Fruit fly (Drosophila melanogaster) whole organism, embryonic: ENCODE data around the gene CG10584.

Source experiments
- Asciz ChIP-seq: fragments of 200-800 bp; sonication (Bioruptor generic); optimal IDR thresholded peaks from 2 replicates; lab custom pipeline; 2017; ENCODE audit warnings: missing biosample characterization, mild to moderate bottlenecking, missing genetic modification characterization, missing genetic modification reagents
- Blimp-1 ChIP-seq: fragments of 200-800 bp; sonication (Bioruptor generic); optimal IDR thresholded peaks from 3 replicates; lab custom pipeline; 2018; ENCODE audit warnings: missing biosample characterization, missing genetic modification characterization, mild to moderate bottlenecking, moderate library complexity, missing genetic modification reagents
- CG11085 ChIP-seq: fragments of 200-800 bp; sonication (Bioruptor generic); IDR thresholded peaks from 2 replicates; pipeline ENCODE4 v1.3.6; 2022; ENCODE audit warnings: missing biosample characterization, missing genetic modification characterization
- CG11093 ChIP-seq: fragments of 200-800 bp; sonication (Bioruptor generic); IDR thresholded peaks from 3 replicates; pipeline ENCODE4 v1.3.6; 2022; ENCODE audit warnings: missing biosample characterization, missing genetic modification characterization
- CG12769 ChIP-seq: fragments of 200-800 bp; sonication (Bioruptor generic); optimal IDR thresholded peaks from 2 replicates; lab custom pipeline; 2019; ENCODE audit warnings: missing biosample characterization, mild to moderate bottlenecking, missing genetic modification characterization, moderate library complexity
- CG13123 ChIP-seq: fragments of 200-800 bp; sonication (Bioruptor generic); optimal IDR thresholded peaks from 2 replicates; lab custom pipeline; 2016; ENCODE audit warnings: missing biosample characterization, missing genetic modification characterization
- CG13624 ChIP-seq: fragments of 200-800 bp; sonication (Bioruptor generic); optimal IDR thresholded peaks from 2 replicates; lab custom pipeline; 2016; ENCODE audit warnings: missing biosample characterization, missing genetic modification characterization
- CG15601 ChIP-seq: fragments of 200-800 bp; sonication (Bioruptor generic); optimal IDR thresholded peaks from 3 replicates; lab custom pipeline; 2019; ENCODE audit warnings: missing biosample characterization, mild to moderate bottlenecking, missing genetic modification characterization, moderate library complexity
- CG17612 ChIP-seq: fragments of 200-800 bp; sonication (Bioruptor generic); IDR thresholded peaks from 2 replicates; pipeline ENCODE4 v1.3.6; 2022; ENCODE audit warnings: missing biosample characterization, missing genetic modification characterization
- CG1792 ChIP-seq: fragments of 200-800 bp; sonication (Bioruptor generic); optimal IDR thresholded peaks from 2 replicates; lab custom pipeline; 2016; ENCODE audit warnings: missing biosample characterization, missing genetic modification characterization
- CG2116 ChIP-seq: fragments of 200-800 bp; sonication (Bioruptor generic); optimal IDR thresholded peaks from 3 replicates; lab custom pipeline; 2018; ENCODE audit warnings: missing biosample characterization, mild to moderate bottlenecking, missing genetic modification characterization
- CG2129 ChIP-seq: fragments of 200-800 bp; sonication (Bioruptor generic); IDR thresholded peaks from 2 replicates; pipeline ENCODE4 v1.3.6; 2022; ENCODE audit warnings: missing biosample characterization, missing genetic modification characterization; ENCODE audit not compliant: partially characterized antibody
- CG2712 ChIP-seq: fragments of 200-800 bp; optimal IDR thresholded peaks from 3 replicates; lab custom pipeline; 2019; ENCODE audit warnings: missing biosample characterization, mild to moderate bottlenecking, missing genetic modification characterization, moderate library complexity
- CG31365 ChIP-seq: fragments of 200-800 bp; sonication (Bioruptor generic); optimal IDR thresholded peaks from 2 replicates; lab custom pipeline; 2018; ENCODE audit warnings: missing biosample characterization, mild to moderate bottlenecking, missing genetic modification characterization
- CG3163 ChIP-seq: fragments of 200-800 bp; sonication (Bioruptor generic); optimal IDR thresholded peaks from 3 replicates; lab custom pipeline; 2016; ENCODE audit warnings: missing biosample characterization, missing genetic modification characterization
- CG3847 ChIP-seq: fragments of 200-800 bp; sonication (Bioruptor generic); IDR thresholded peaks from 2 replicates; pipeline ENCODE4 v1.3.6; 2022; ENCODE audit warnings: missing biosample characterization, missing genetic modification characterization
- CG42726 ChIP-seq: fragments of 200-800 bp; sonication (Bioruptor generic); IDR thresholded peaks from 2 replicates; pipeline ENCODE4 v1.3.6; 2022; ENCODE audit warnings: missing biosample characterization, missing genetic modification characterization; ENCODE audit not compliant: partially characterized antibody
- CG4282 ChIP-seq: fragments of 200-800 bp; sonication (Bioruptor generic); optimal IDR thresholded peaks from 2 replicates; lab custom pipeline; 2016; ENCODE audit warnings: missing biosample characterization, missing genetic modification characterization
- CG6854 ChIP-seq: fragments of 200-800 bp; sonication (Bioruptor generic); optimal IDR thresholded peaks from 3 replicates; lab custom pipeline; 2017; ENCODE audit warnings: missing biosample characterization, mild to moderate bottlenecking, missing genetic modification characterization
- Drgx ChIP-seq: fragments of 200-800 bp; sonication (Bioruptor generic); IDR thresholded peaks from 2 replicates; pipeline ENCODE4 v1.3.6; 2022; ENCODE audit warnings: missing biosample characterization, missing genetic modification characterization
- E2f1 ChIP-seq: fragments of 200-800 bp; sonication (Bioruptor generic); IDR thresholded peaks from 2 replicates; pipeline ENCODE4 v1.3.6; 2022; ENCODE audit warnings: missing biosample characterization, missing genetic modification characterization
- Eip74EF ChIP-seq, 2 experiments: fragments of 200-800 bp in 1 of 2; fragments of >200 bp in 1 of 2; sonication (Bioruptor generic) in 1 of 2; optimal IDR thresholded peaks; 2 replicates each; lab custom pipeline; 2017 to 2019; ENCODE audit warnings: missing biosample characterization in 2 of 2, missing genetic modification characterization in 2 of 2, mild to moderate bottlenecking in 1 of 2, moderate library complexity in 1 of 2
- Gug ChIP-seq: fragments of 200-800 bp; sonication (Bioruptor generic); IDR thresholded peaks from 4 replicates; pipeline ENCODE4 v1.3.6; 2022; ENCODE audit warnings: missing biosample characterization, missing genetic modification characterization
- HLH4C ChIP-seq: fragments of 200-800 bp; sonication (Bioruptor generic); IDR thresholded peaks from 3 replicates; pipeline ENCODE4 v1.3.6; 2022; ENCODE audit warnings: missing biosample characterization, missing genetic modification characterization; ENCODE audit not compliant: partially characterized antibody
- HmgD ChIP-seq: fragments of 200-800 bp; sonication (Bioruptor generic); optimal IDR thresholded peaks from 3 replicates; lab custom pipeline; 2016; ENCODE audit warnings: missing biosample characterization, missing genetic modification characterization
- Hr3 ChIP-seq: fragments of 200-800 bp; sonication (Bioruptor generic); optimal IDR thresholded peaks from 3 replicates; lab custom pipeline; 2016; ENCODE audit warnings: missing biosample characterization, missing genetic modification characterization
- Neu2 ChIP-seq: fragments of 200-800 bp; sonication (Bioruptor generic); optimal IDR thresholded peaks from 3 replicates; lab custom pipeline; 2016; ENCODE audit warnings: missing biosample characterization, missing genetic modification characterization, borderline replicate concordance
- Opbp ChIP-seq: fragments of 200-800 bp; sonication (Bioruptor generic); IDR thresholded peaks from 3 replicates; pipeline ENCODE4 v1.3.6; 2022; ENCODE audit warnings: missing biosample characterization, missing genetic modification characterization; ENCODE audit not compliant: partially characterized antibody
- Tbp ChIP-seq: fragments of >200 bp; optimal IDR thresholded peaks from 2 replicates; lab custom pipeline; 2018; ENCODE audit warnings: missing biosample characterization, missing genetic modification characterization
- ase ChIP-seq: fragments of 200-800 bp; sonication (Bioruptor generic); IDR thresholded peaks from 3 replicates; pipeline ENCODE4 v1.3.6; 2022; ENCODE audit warnings: missing biosample characterization, missing genetic modification characterization
- chif ChIP-seq, 2 experiments: fragments of 200-800 bp; sonication (Bioruptor generic); optimal IDR thresholded peaks; 3 replicates each; lab custom pipeline; 2016; ENCODE audit warnings: missing biosample characterization in 2 of 2, missing genetic modification characterization in 2 of 2
- dmrt11E ChIP-seq: fragments of 200-800 bp; sonication (Bioruptor generic); optimal IDR thresholded peaks from 3 replicates; lab custom pipeline; 2018; ENCODE audit warnings: missing biosample characterization, mild to moderate bottlenecking, missing genetic modification characterization, moderate library complexity
- emc ChIP-seq: fragments of 200-800 bp; sonication (Bioruptor generic); optimal IDR thresholded peaks from 2 replicates; lab custom pipeline; 2016; ENCODE audit warnings: missing biosample characterization, missing genetic modification characterization
- fu2 ChIP-seq: fragments of 200-800 bp; sonication (Bioruptor generic); optimal IDR thresholded peaks from 2 replicates; lab custom pipeline; 2016; ENCODE audit warnings: missing biosample characterization, missing genetic modification characterization
- gro ChIP-seq: fragments of 200-800 bp; sonication (Bioruptor generic); optimal IDR thresholded peaks from 2 replicates; lab custom pipeline; 2016; ENCODE audit warnings: missing biosample characterization, missing genetic modification characterization
- kni ChIP-seq: fragments of 200-800 bp; sonication (Bioruptor generic); optimal IDR thresholded peaks from 3 replicates; lab custom pipeline; 2017; ENCODE audit warnings: mild to moderate bottlenecking, missing biosample characterization, missing genetic modification reagents, missing genetic modification characterization
- lbe ChIP-seq: fragments of 200-800 bp; sonication (Bioruptor generic); optimal IDR thresholded peaks from 2 replicates; lab custom pipeline; 2016; ENCODE audit warnings: missing biosample characterization, mild to moderate bottlenecking, missing genetic modification characterization
- maf-S ChIP-seq: fragments of 200-800 bp; sonication (Bioruptor generic); optimal IDR thresholded peaks from 2 replicates; lab custom pipeline; 2016; ENCODE audit warnings: missing biosample characterization, missing genetic modification characterization
- mld ChIP-seq: fragments of 200-800 bp; sonication (Bioruptor generic); IDR thresholded peaks from 3 replicates; pipeline ENCODE4 v1.3.6; 2022; ENCODE audit warnings: missing biosample characterization, missing genetic modification characterization; ENCODE audit not compliant: partially characterized antibody
- pho ChIP-seq: fragments of 200-800 bp; sonication (Bioruptor generic); optimal IDR thresholded peaks from 2 replicates; lab custom pipeline; 2016; ENCODE audit warnings: missing biosample characterization, missing genetic modification characterization
- ranshi ChIP-seq: fragments of 200-800 bp; sonication (Bioruptor generic); IDR thresholded peaks from 2 replicates; pipeline ENCODE4 v1.3.6; 2022; ENCODE audit warnings: missing biosample characterization, missing genetic modification characterization
- row ChIP-seq: fragments of 200-800 bp; sonication (Bioruptor generic); IDR thresholded peaks from 3 replicates; pipeline ENCODE4 v1.3.6; 2022; ENCODE audit warnings: missing biosample characterization, missing genetic modification characterization
- sim ChIP-seq: fragments of 200-800 bp; sonication (Bioruptor generic); IDR thresholded peaks from 2 replicates; pipeline ENCODE4 v1.3.6; 2022; ENCODE audit warnings: missing biosample characterization, missing genetic modification characterization
- slp2 ChIP-seq: fragments of 200-800 bp; sonication (Bioruptor generic); optimal IDR thresholded peaks from 2 replicates; lab custom pipeline; 2016; ENCODE audit warnings: missing biosample characterization, missing genetic modification characterization
- sna ChIP-seq: fragments of 200-800 bp; sonication (Bioruptor generic); IDR thresholded peaks from 2 replicates; pipeline ENCODE4 v1.3.6; 2022; ENCODE audit warnings: missing biosample characterization, missing genetic modification characterization; ENCODE audit not compliant: partially characterized antibody
- sr ChIP-seq: fragments of 200-800 bp; sonication (Bioruptor generic); IDR thresholded peaks from 3 replicates; pipeline ENCODE4 v1.3.6; 2022; ENCODE audit warnings: missing biosample characterization, missing genetic modification characterization
- sug ChIP-seq: fragments of 200-800 bp; optimal IDR thresholded peaks from 2 replicates; lab custom pipeline; 2019; ENCODE audit warnings: missing biosample characterization, mild to moderate bottlenecking, missing genetic modification characterization, moderate library complexity
- unc-4 ChIP-seq: fragments of 200-800 bp; sonication (Bioruptor generic); IDR thresholded peaks from 2 replicates; pipeline ENCODE4 v1.3.6; 2022; ENCODE audit warnings: missing biosample characterization, missing genetic modification characterization; ENCODE audit not compliant: partially characterized antibody
- zfh1 ChIP-seq: fragments of 200-800 bp; sonication (Bioruptor generic); IDR thresholded peaks from 3 replicates; pipeline ENCODE4 v1.3.6; 2022; ENCODE audit warnings: missing biosample characterization, missing genetic modification characterization

CG10584 gene

dm6 chr3L:21049417-21049914 is 18.3 kb upstream of the CG10584 start (continued):
- TF ChIP-seq sug (tag; lab: Kevin White, UChicago) (peak; percentile 27), fu2 (GFP tag; lab: Kevin White, UChicago) (no peak), CG2712 (tag; lab: Kevin White, UChicago) (peak; percentile 43), ranshi (GFP tag; lab: Robert Waterston, UW) (peak; percentile 42; the same call in 1 of the 2 replicates), CG6854 (GFP tag; lab: Kevin White, UChicago) (no peak), HmgD (GFP tag; lab: Kevin White, UChicago) (peak; percentile 70), Tbp (GFP tag; lab: Kevin White, UChicago) (peak; percentile 69), Neu2 (peak; percentile 40), Opbp (GFP tag; lab: Robert Waterston, UW) (peak; percentile 47; the same call in 1 of the 3 replicates), CG11085 (no peak), HLH4C (GFP tag; lab: Robert Waterston, UW) (peak; percentile 29; the same call in 1 of the 3 replicates), sna (GFP tag; lab: Robert Waterston, UW) (0 out of 2 replicates have a peak, but pooled peaks have one; percentile 33), CG13624 (peak; percentile 40), CG1792 (GFP tag; lab: Kevin White, UChicago) (peak; percentile 6), sr (GFP tag; lab: Robert Waterston, UW) (peak; percentile 99), CG17612 (peak; percentile 87), CG11093 (no peak), kni (GFP tag; lab: Kevin White, UChicago) (peak; percentile 72), gro (GFP tag; lab: Kevin White, UChicago) (peak; percentile 61), Eip74EF (GFP tag; optimal IDR thresholded peaks at IDR 0.05; lab: Kevin White, UChicago) (peak in 1 of 2 experiments; percentile 16), zfh1 (GFP tag; lab: Robert Waterston, UW) (peak; percentile 46; the same call in 2 of the 3 replicates), Gug (no peak), Asciz (GFP tag; lab: Kevin White, UChicago) (no peak), row (peak; percentile 47; the same call in 1 of the 3 replicates), pho (GFP tag; lab: Kevin White, UChicago) (peak; percentile 31), emc (GFP tag; lab: Kevin White, UChicago) (no peak), CG15601 (tag; lab: Kevin White, UChicago) (peak; percentile 64), maf-S (GFP tag; lab: Kevin White, UChicago) (peak; percentile 23), Hr3 (GFP tag; lab: Kevin White, UChicago) (peak; percentile 37), ase (GFP tag; lab: Robert Waterston, UW) (no peak), CG4282 (GFP tag; lab: Kevin White, UChicago) (peak; percentile 56), chif (GFP tag; optimal IDR thresholded peaks at IDR 0.05; lab: Kevin White, UChicago) (no peak), CG3163 (GFP tag; lab: Kevin White, UChicago) (peak; percentile 60), slp2 (GFP tag; lab: Kevin White, UChicago) (peak; percentile 14), Blimp-1 (peak; percentile 13), CG12769 (tag; lab: Kevin White, UChicago) (peak; percentile 90), CG2129 (GFP tag; lab: Robert Waterston, UW) (no peak), E2f1 (GFP tag; lab: Robert Waterston, UW) (no peak), sim (0 out of 2 replicates have a peak, but pooled peaks have one; percentile 2), Drgx (peak; percentile 37), CG13123 (peak; percentile 5), dmrt11E (tag; lab: Kevin White, UChicago) (no peak), CG42726 (GFP tag; lab: Robert Waterston, UW) (peak; percentile 48; the same call in 1 of the 2 replicates), CG2116 (peak; percentile 27), mld (GFP tag; lab: Robert Waterston, UW) (no peak), lbe (GFP tag; lab: Kevin White, UChicago) (no peak), CG3847 (GFP tag; lab: Robert Waterston, UW) (peak; percentile 44; the same call in 1 of the 2 replicates), unc-4 (0 out of 2 replicates have a peak, but pooled peaks have one; percentile 20), CG31365 (tag; lab: Kevin White, UChicago) (peak; percentile 27)
